Fruit fly (Drosophila melanogaster) whole organism, embryonic: Measurements from ENCODE around the gene Hsp110.

Experiments
- CG10267 ChIP-seq: fragments of 200-800 bp; sonication (Bioruptor generic); optimal IDR thresholded peaks from 2 replicates; lab custom pipeline; 2018; ENCODE audit warnings: missing biosample characterization, mild to moderate bottlenecking, missing genetic modification characterization, moderate library complexity
- CG11695 ChIP-seq: fragments of 200-800 bp; sonication (Bioruptor generic); IDR thresholded peaks from 3 replicates; pipeline ENCODE4 v1.3.6; 2022; ENCODE audit warnings: missing biosample characterization, missing genetic modification characterization
- CG14710 ChIP-seq: fragments of 200-800 bp; sonication (Bioruptor generic); optimal IDR thresholded peaks from 3 replicates; lab custom pipeline; 2019; ENCODE audit warnings: missing biosample characterization, mild to moderate bottlenecking, missing genetic modification characterization, moderate library complexity
- CG1603 ChIP-seq: fragments of 200-800 bp; sonication (Bioruptor generic); optimal IDR thresholded peaks from 2 replicates; lab custom pipeline; 2019; ENCODE audit warnings: missing biosample characterization, mild to moderate bottlenecking, missing genetic modification characterization, moderate library complexity
- CG17186 ChIP-seq: fragments of 200-800 bp; sonication (Bioruptor generic); optimal IDR thresholded peaks from 3 replicates; lab custom pipeline; 2017; ENCODE audit warnings: missing biosample characterization, missing genetic modification reagents, missing genetic modification characterization
- CG17361 ChIP-seq: fragments of 200-800 bp; sonication (Bioruptor generic); IDR thresholded peaks from 3 replicates; pipeline ENCODE4 v1.3.6; 2022; ENCODE audit warnings: missing biosample characterization, missing genetic modification characterization
- CG17829 ChIP-seq: fragments of 200-800 bp; optimal IDR thresholded peaks from 2 replicates; lab custom pipeline; 2019; ENCODE audit warnings: missing biosample characterization, mild to moderate bottlenecking, missing genetic modification characterization, moderate library complexity
- CG18262 ChIP-seq: fragments of 200-800 bp; optimal IDR thresholded peaks from 3 replicates; lab custom pipeline; 2019; ENCODE audit warnings: missing biosample characterization, mild to moderate bottlenecking, missing genetic modification characterization, moderate library complexity
- CG2712 ChIP-seq: fragments of 200-800 bp; optimal IDR thresholded peaks from 3 replicates; lab custom pipeline; 2019; ENCODE audit warnings: missing biosample characterization, mild to moderate bottlenecking, missing genetic modification characterization, moderate library complexity
- CG30403 ChIP-seq: fragments of 200-800 bp; sonication (Bioruptor generic); optimal IDR thresholded peaks from 3 replicates; lab custom pipeline; 2016; ENCODE audit warnings: missing biosample characterization, missing genetic modification characterization
- CG31441 ChIP-seq: fragments of 200-800 bp; sonication (Bioruptor generic); IDR thresholded peaks from 2 replicates; pipeline ENCODE4 v1.3.6; 2022; ENCODE audit warnings: missing biosample characterization, missing genetic modification characterization
- CG7556 ChIP-seq: fragments of 200-800 bp; sonication (Bioruptor generic); optimal IDR thresholded peaks from 2 replicates; lab custom pipeline; 2017; ENCODE audit warnings: missing biosample characterization, mild to moderate bottlenecking, missing genetic modification characterization
- CG7839 ChIP-seq: fragments of 200-800 bp; sonication (Bioruptor generic); optimal IDR thresholded peaks from 3 replicates; lab custom pipeline; 2018; ENCODE audit warnings: missing biosample characterization, mild to moderate bottlenecking, missing genetic modification characterization, moderate library complexity
- CG9215 ChIP-seq: fragments of 200-800 bp; sonication (Bioruptor generic); IDR thresholded peaks from 2 replicates; pipeline ENCODE4 v1.3.6; 2022; ENCODE audit warnings: missing biosample characterization, missing genetic modification characterization
- CG9727 ChIP-seq: fragments of 200-800 bp; sonication (Bioruptor generic); optimal IDR thresholded peaks from 3 replicates; lab custom pipeline; 2017; ENCODE audit warnings: missing biosample characterization, mild to moderate bottlenecking, missing genetic modification characterization
- CG9817 ChIP-seq: fragments of 200-800 bp; sonication (Bioruptor generic); optimal IDR thresholded peaks from 2 replicates; lab custom pipeline; 2018; ENCODE audit warnings: missing biosample characterization, mild to moderate bottlenecking, missing genetic modification characterization, moderate library complexity
- D ChIP-seq, 2 experiments: fragments of 200-800 bp in 1 of 2; fragments of >200 bp in 1 of 2; sonication (Bioruptor generic) in 1 of 2; optimal IDR thresholded peaks; 2 replicates in 1 of 2; 3 replicates in 1 of 2; lab custom pipeline; 2017; ENCODE audit warnings: mild to moderate bottlenecking in 1 of 2, missing biosample characterization in 1 of 2, missing genetic modification characterization in 1 of 2, missing genetic modification reagents in 1 of 2
- Deaf1 ChIP-seq: fragments of 200-800 bp; optimal IDR thresholded peaks from 3 replicates; lab custom pipeline; 2019; ENCODE audit warnings: missing biosample characterization, mild to moderate bottlenecking, missing genetic modification characterization, moderate library complexity
- Ets65A ChIP-seq: fragments of 200-800 bp; sonication (Bioruptor generic); peaks from one replicate; lab custom pipeline; 2016; ENCODE audit warnings: missing biosample characterization, missing genetic modification characterization
- Gsc ChIP-seq: fragments of 200-800 bp; sonication (Bioruptor generic); IDR thresholded peaks from 2 replicates; pipeline ENCODE4 v1.3.6; 2022; ENCODE audit warnings: missing biosample characterization, missing genetic modification characterization
- H2.0 ChIP-seq: fragments of 200-800 bp; sonication (Bioruptor generic); IDR thresholded peaks from 2 replicates; pipeline ENCODE4 v1.3.6; 2022; ENCODE audit warnings: missing biosample characterization, missing genetic modification characterization
- Hey ChIP-seq: fragments of 200-800 bp; sonication (Bioruptor generic); optimal IDR thresholded peaks from 3 replicates; lab custom pipeline; 2018; ENCODE audit warnings: missing biosample characterization, mild to moderate bottlenecking, missing genetic modification characterization
- Ptx1 ChIP-seq: fragments of 200-800 bp; sonication (Bioruptor generic); IDR thresholded peaks from 2 replicates; pipeline ENCODE4 v1.3.6; 2022; ENCODE audit warnings: missing biosample characterization, missing genetic modification characterization
- Sox100B ChIP-seq: fragments of 200-800 bp; sonication (Bioruptor generic); optimal IDR thresholded peaks from 3 replicates; lab custom pipeline; 2018; ENCODE audit warnings: missing biosample characterization, mild to moderate bottlenecking, missing genetic modification characterization
- Xrp1 ChIP-seq: fragments of 200-800 bp; sonication (Bioruptor generic); IDR thresholded peaks from 2 replicates; pipeline ENCODE4 v1.3.6; 2022; ENCODE audit warnings: missing biosample characterization, missing genetic modification characterization
- aop ChIP-seq: fragments of 200-800 bp; sonication (Bioruptor generic); IDR thresholded peaks from 2 replicates; pipeline ENCODE4 v1.3.6; 2022; ENCODE audit warnings: missing biosample characterization, missing genetic modification characterization
- bsh ChIP-seq, 2 experiments: fragments of 200-800 bp; sonication (Bioruptor generic); optimal IDR thresholded peaks; 2 replicates each; lab custom pipeline; 2017 to 2018; ENCODE audit warnings: mild to moderate bottlenecking in 2 of 2, missing biosample characterization in 2 of 2, missing genetic modification characterization in 2 of 2, moderate library complexity in 1 of 2
- btn ChIP-seq: fragments of 200-800 bp; sonication (Bioruptor generic); optimal IDR thresholded peaks from 2 replicates; lab custom pipeline; 2016; ENCODE audit warnings: missing biosample characterization, missing genetic modification characterization
- dmrt99B ChIP-seq: fragments of 200-800 bp; sonication (Bioruptor generic); optimal IDR thresholded peaks from 2 replicates; lab custom pipeline; 2018; ENCODE audit warnings: missing biosample characterization, mild to moderate bottlenecking, missing genetic modification characterization, moderate library complexity
- fd96Cb ChIP-seq: fragments of 200-800 bp; sonication (Bioruptor generic); optimal IDR thresholded peaks from 2 replicates; lab custom pipeline; 2018; ENCODE audit warnings: missing biosample characterization, mild to moderate bottlenecking, missing genetic modification characterization, moderate library complexity
- gem ChIP-seq: fragments of 200-800 bp; sonication (Bioruptor generic); optimal IDR thresholded peaks from 2 replicates; lab custom pipeline; 2019; ENCODE audit warnings: missing biosample characterization, mild to moderate bottlenecking, missing genetic modification characterization, moderate library complexity
- lola ChIP-seq, 3 experiments: fragments of >200 bp in 2 of 3; fragments of 200-800 bp in 1 of 3; sonication (Bioruptor generic) in 1 of 3; optimal IDR thresholded peaks; 2 replicates each; lab custom pipeline; 2017 to 2019; ENCODE audit warnings: missing biosample characterization in 3 of 3, missing genetic modification characterization in 3 of 3, mild to moderate bottlenecking in 1 of 3, moderate library complexity in 1 of 3
- nmo ChIP-seq: fragments of 200-800 bp; sonication (Bioruptor generic); optimal IDR thresholded peaks from 2 replicates; lab custom pipeline; 2018; ENCODE audit warnings: missing biosample characterization, mild to moderate bottlenecking, missing genetic modification characterization, moderate library complexity
- peb ChIP-seq: fragments of 200-800 bp; sonication (Bioruptor generic); IDR thresholded peaks from 2 replicates; pipeline ENCODE4 v1.3.6; 2022; ENCODE audit warnings: missing biosample characterization, missing genetic modification characterization
- prd ChIP-seq, 3 experiments: fragments of >200 bp in 2 of 3; fragments of 200-800 bp in 1 of 3; sonication (Bioruptor generic) in 1 of 3; optimal IDR thresholded peaks in 2 of 3; IDR thresholded peaks in 1 of 3; 2 replicates in 2 of 3; 3 replicates in 1 of 3; pipeline versions ENCODE4 v1.3.6 to Lab custom; 2017 to 2022; ENCODE audit warnings: missing biosample characterization in 1 of 3, missing genetic modification characterization in 1 of 3
- pzg ChIP-seq: fragments of 200-800 bp; sonication (Bioruptor generic); optimal IDR thresholded peaks from 3 replicates; lab custom pipeline; 2018; ENCODE audit warnings: missing biosample characterization, mild to moderate bottlenecking, missing genetic modification characterization, moderate library complexity
- row ChIP-seq: fragments of 200-800 bp; sonication (Bioruptor generic); IDR thresholded peaks from 3 replicates; pipeline ENCODE4 v1.3.6; 2022; ENCODE audit warnings: missing biosample characterization, missing genetic modification characterization
- sens ChIP-seq: fragments of 200-800 bp; sonication (Bioruptor generic); peaks from one replicate; lab custom pipeline; 2016; ENCODE audit warnings: missing biosample characterization, missing genetic modification characterization
- sim ChIP-seq: fragments of 200-800 bp; sonication (Bioruptor generic); IDR thresholded peaks from 2 replicates; pipeline ENCODE4 v1.3.6; 2022; ENCODE audit warnings: missing biosample characterization, missing genetic modification characterization

Hsp110 gene

DNA sequence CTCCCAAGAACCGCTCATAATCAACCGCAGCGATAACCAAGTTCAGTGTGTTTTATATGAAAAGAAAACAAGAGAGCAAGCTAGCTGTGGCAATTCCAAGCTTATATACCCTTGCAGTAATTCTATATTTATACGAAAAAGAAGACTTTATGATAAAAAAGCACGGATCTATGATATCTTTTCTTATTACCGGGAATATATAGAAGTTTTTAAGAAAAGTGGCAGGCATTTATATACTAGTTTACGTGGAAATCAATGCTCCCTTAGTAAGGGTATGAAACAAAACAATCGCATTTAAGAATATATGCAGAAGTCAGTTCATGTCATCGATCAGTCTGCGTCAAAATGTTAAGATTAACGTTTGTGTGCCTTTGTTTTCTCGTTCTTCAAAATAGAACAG, 46.5 kb downstream of the Hsp110 start, which contains the start of gene CG8100 (continued):
- TF ChIP-seq CG31441 (GFP tag; lab: Robert Waterston, UW) = no peak
- TF ChIP-seq aop = no peak

- TF ChIP-seq CG30403 (GFP tag; lab: Kevin White, UChicago) (peak; percentile 3), Deaf1 (tag; lab: Kevin White, UChicago) (no peak), CG11695 (0 out of 3 replicates have a peak, but pooled peaks have one; percentile 29), CG14710 (tag; lab: Kevin White, UChicago) (peak; percentile 25), Sox100B (GFP tag; lab: Kevin White, UChicago) (peak; percentile 1), dmrt99B (tag; lab: Kevin White, UChicago) (peak; percentile 36), CG9215 (GFP tag; lab: Robert Waterston, UW) (no peak), CG31441 (GFP tag; lab: Robert Waterston, UW) (peak; percentile 48; the same call in 1 of the 2 replicates), pzg (GFP tag; lab: Kevin White, UChicago) (no peak), CG10267 (tag; lab: Kevin White, UChicago) (peak; percentile 22), Gsc (GFP tag; lab: Robert Waterston, UW) (no peak), gem (tag; lab: Kevin White, UChicago) (peak; percentile 49), sim (GFP tag; lab: Robert Waterston, UW) (no peak), bsh (GFP tag; optimal IDR thresholded peaks at IDR 0.05; lab: Kevin White, UChicago) (peak in 1 of 2 experiments; percentile 3), sens (peak; percentile 81), Xrp1 (peak; percentile 34; the same call in 1 of the 2 replicates), CG7556 (peak; percentile 20), CG2712 (tag; lab: Kevin White, UChicago) (peak; percentile 66), CG17186 (GFP tag; lab: Kevin White, UChicago) (no peak), Ptx1 (GFP tag; lab: Robert Waterston, UW) (peak; percentile 7; the same call in 1 of the 2 replicates), CG9727 (GFP tag; lab: Kevin White, UChicago) (peak; percentile 13), CG17829 (peak; percentile 56), prd (optimal IDR thresholded peaks at IDR 0.05; lab: Kevin White, UChicago) (no peak), prd (GFP tag; IDR thresholded peaks at IDR 0.05; lab: Robert Waterston, UW) (peak; percentile 52; the same call in 1 of the 3 replicates), CG1603 (tag; lab: Kevin White, UChicago) (no peak), D (optimal IDR thresholded peaks at IDR 0.05; lab: Kevin White, UChicago) (no peak), D (GFP tag; optimal IDR thresholded peaks at IDR 0.05; lab: Kevin White, UChicago) (peak; percentile 18), CG7839 (tag; lab: Kevin White, UChicago) (peak; percentile 30), btn (GFP tag; lab: Kevin White, UChicago) (no peak), CG17361 (peak; percentile 63), lola (GFP tag; optimal IDR thresholded peaks at IDR 0.05; lab: Kevin White, UChicago) (peak in 1 of 3 experiments; percentile 8), CG18262 (tag; lab: Kevin White, UChicago) (peak; percentile 65), nmo (GFP tag; lab: Kevin White, UChicago) (peak; percentile 36), row (0 out of 3 replicates have a peak, but pooled peaks have one; percentile 25), fd96Cb (tag; lab: Kevin White, UChicago) (peak; percentile 39)
Observed at dm6 chr3L:14086225-14086624, 49.4 kb downstream of the Hsp110 start.

- TF ChIP-seq H2.0 = 0 out of 2 replicates have a peak, but pooled peaks have one; percentile 7
- TF ChIP-seq peb = no peak
- TF ChIP-seq CG31441 (GFP tag; lab: Robert Waterston, UW) = no peak
- TF ChIP-seq CG9817 (tag; lab: Kevin White, UChicago) = no peak
- TF ChIP-seq Hey = peak; percentile 17
- peak; percentile 90 for TF ChIP-seq Ets65A (GFP tag; lab: Kevin White, UChicago)
Observed at dm6 chr3L:14089010-14089409, 52.2 kb downstream of the Hsp110 start.
